Fruit fly (Drosophila melanogaster) whole organism, embryonic: ENCODE data around the gene Sap130.

Experiments used
- Abd-B ChIP-seq: fragments of 200-800 bp; sonication (Bioruptor generic); optimal IDR thresholded peaks from 2 replicates; lab custom pipeline; 2018; ENCODE audit warnings: missing biosample characterization, mild to moderate bottlenecking, missing genetic modification characterization, moderate library complexity
- CG1024 ChIP-seq: fragments of 200-800 bp; sonication (Bioruptor generic); IDR thresholded peaks from 2 replicates; pipeline ENCODE4 v1.3.6; 2022; ENCODE audit warnings: missing biosample characterization, missing genetic modification characterization
- CG10366 ChIP-seq: fragments of 200-800 bp; sonication (Bioruptor generic); IDR thresholded peaks from 2 replicates; pipeline ENCODE4 v1.3.6; 2022; ENCODE audit warnings: missing biosample characterization, missing genetic modification characterization
- CG14014 ChIP-seq: fragments of 200-800 bp; sonication (Bioruptor generic); IDR thresholded peaks from 2 replicates; pipeline ENCODE4 v1.3.6; 2022; ENCODE audit warnings: missing biosample characterization, missing genetic modification characterization
- CG1792 ChIP-seq: fragments of 200-800 bp; sonication (Bioruptor generic); optimal IDR thresholded peaks from 2 replicates; lab custom pipeline; 2016; ENCODE audit warnings: missing biosample characterization, missing genetic modification characterization
- CG32772 ChIP-seq: fragments of 200-800 bp; sonication (Bioruptor generic); IDR thresholded peaks from 2 replicates; pipeline ENCODE4 v1.3.6; 2022; ENCODE audit warnings: missing biosample characterization, missing genetic modification characterization
- CG33213 ChIP-seq: fragments of 200-800 bp; sonication (Bioruptor generic); optimal IDR thresholded peaks from 3 replicates; lab custom pipeline; 2016; ENCODE audit warnings: missing biosample characterization, missing genetic modification characterization
- CG34376 ChIP-seq: fragments of 200-800 bp; sonication (Bioruptor generic); optimal IDR thresholded peaks from 2 replicates; lab custom pipeline; 2018; ENCODE audit warnings: missing biosample characterization, mild to moderate bottlenecking, missing genetic modification characterization
- CG34422 ChIP-seq: fragments of 200-800 bp; sonication (Bioruptor generic); IDR thresholded peaks from 3 replicates; pipeline ENCODE4 v1.3.6; 2022; ENCODE audit warnings: missing biosample characterization, missing genetic modification characterization
- CG4424 ChIP-seq: fragments of 200-800 bp; sonication (Bioruptor generic); optimal IDR thresholded peaks from 3 replicates; lab custom pipeline; 2016; ENCODE audit warnings: missing biosample characterization, missing genetic modification characterization
- CG4617 ChIP-seq: fragments of 200-800 bp; sonication (Bioruptor generic); optimal IDR thresholded peaks from 3 replicates; lab custom pipeline; 2016; ENCODE audit warnings: missing biosample characterization, missing genetic modification characterization, borderline replicate concordance
- CG7271 ChIP-seq: fragments of 200-800 bp; sonication (Bioruptor generic); optimal IDR thresholded peaks from 2 replicates; lab custom pipeline; 2018; ENCODE audit warnings: missing biosample characterization, mild to moderate bottlenecking, missing genetic modification characterization, moderate library complexity
- CG9215 ChIP-seq: fragments of 200-800 bp; sonication (Bioruptor generic); IDR thresholded peaks from 2 replicates; pipeline ENCODE4 v1.3.6; 2022; ENCODE audit warnings: missing biosample characterization, missing genetic modification characterization
- CG9727 ChIP-seq: fragments of 200-800 bp; sonication (Bioruptor generic); optimal IDR thresholded peaks from 3 replicates; lab custom pipeline; 2017; ENCODE audit warnings: missing biosample characterization, mild to moderate bottlenecking, missing genetic modification characterization
- CG9797 ChIP-seq: fragments of 200-800 bp; sonication (Bioruptor generic); optimal IDR thresholded peaks from 3 replicates; lab custom pipeline; 2018; ENCODE audit warnings: missing biosample characterization, mild to moderate bottlenecking, missing genetic modification characterization
- CTCF ChIP-seq: fragments of 200-800 bp; sonication (Bioruptor generic); optimal IDR thresholded peaks from 2 replicates; lab custom pipeline; 2017; ENCODE audit warnings: missing biosample characterization, mild to moderate bottlenecking, missing genetic modification characterization, moderate library complexity
- D ChIP-seq, 2 experiments: fragments of 200-800 bp in 1 of 2; fragments of >200 bp in 1 of 2; sonication (Bioruptor generic) in 1 of 2; optimal IDR thresholded peaks; 2 replicates in 1 of 2; 3 replicates in 1 of 2; lab custom pipeline; 2017; ENCODE audit warnings: mild to moderate bottlenecking in 1 of 2, missing biosample characterization in 1 of 2, missing genetic modification characterization in 1 of 2, missing genetic modification reagents in 1 of 2
- Dip2 ChIP-seq: fragments of 200-800 bp; sonication (Bioruptor generic); IDR thresholded peaks from 2 replicates; pipeline ENCODE4 v1.3.6; 2022; ENCODE audit warnings: missing biosample characterization, missing genetic modification characterization
- Dref ChIP-seq: fragments of 200-800 bp; sonication (Bioruptor generic); IDR thresholded peaks from 2 replicates; pipeline ENCODE4 v1.3.6; 2022; ENCODE audit warnings: missing biosample characterization, missing genetic modification characterization
- Drgx ChIP-seq: fragments of 200-800 bp; sonication (Bioruptor generic); IDR thresholded peaks from 2 replicates; pipeline ENCODE4 v1.3.6; 2022; ENCODE audit warnings: missing biosample characterization, missing genetic modification characterization
- Fer1 ChIP-seq: fragments of 200-800 bp; sonication (Bioruptor generic); optimal IDR thresholded peaks from 2 replicates; lab custom pipeline; 2017; ENCODE audit warnings: missing biosample characterization, mild to moderate bottlenecking, missing genetic modification characterization
- HLHmδ ChIP-seq: fragments of 200-800 bp; sonication (Bioruptor generic); optimal IDR thresholded peaks from 2 replicates; lab custom pipeline; 2018; ENCODE audit warnings: missing biosample characterization, mild to moderate bottlenecking, missing genetic modification characterization, moderate library complexity
- Hr3 ChIP-seq: fragments of 200-800 bp; sonication (Bioruptor generic); optimal IDR thresholded peaks from 3 replicates; lab custom pipeline; 2016; ENCODE audit warnings: missing biosample characterization, missing genetic modification characterization
- Lhr ChIP-seq: fragments of 200-800 bp; sonication (Bioruptor generic); optimal IDR thresholded peaks from 3 replicates; lab custom pipeline; 2017; ENCODE audit warnings: mild to moderate bottlenecking, missing biosample characterization, missing genetic modification reagents, missing genetic modification characterization
- MBD-R2 ChIP-seq: fragments of 200-800 bp; sonication (Bioruptor generic); IDR thresholded peaks from 2 replicates; pipeline ENCODE4 v1.3.6; 2022; ENCODE audit warnings: missing biosample characterization, missing genetic modification characterization
- Meics ChIP-seq: fragments of 200-800 bp; sonication (Bioruptor generic); optimal IDR thresholded peaks from 2 replicates; lab custom pipeline; 2017; ENCODE audit warnings: missing biosample characterization, mild to moderate bottlenecking, missing genetic modification characterization
- Optix ChIP-seq: fragments of 200-800 bp; sonication (Bioruptor generic); IDR thresholded peaks from 3 replicates; pipeline ENCODE4 v1.3.6; 2022; ENCODE audit warnings: missing biosample characterization, missing genetic modification characterization
- Poxn ChIP-seq: fragments of 200-800 bp; sonication (Bioruptor generic); IDR thresholded peaks from 2 replicates; pipeline ENCODE4 v1.3.6; 2022; ENCODE audit warnings: missing biosample characterization, missing genetic modification characterization
- Side ChIP-seq: fragments of 200-800 bp; sonication (Bioruptor generic); optimal IDR thresholded peaks from 2 replicates; lab custom pipeline; 2016; ENCODE audit warnings: missing biosample characterization, missing genetic modification characterization
- Sox100B ChIP-seq: fragments of 200-800 bp; sonication (Bioruptor generic); optimal IDR thresholded peaks from 3 replicates; lab custom pipeline; 2018; ENCODE audit warnings: missing biosample characterization, mild to moderate bottlenecking, missing genetic modification characterization
- Xrp1 ChIP-seq: fragments of 200-800 bp; sonication (Bioruptor generic); IDR thresholded peaks from 2 replicates; pipeline ENCODE4 v1.3.6; 2022; ENCODE audit warnings: missing biosample characterization, missing genetic modification characterization
- YL-1 ChIP-seq: fragments of 200-800 bp; sonication (Bioruptor generic); optimal IDR thresholded peaks from 3 replicates; lab custom pipeline; 2017; ENCODE audit warnings: missing biosample characterization, mild to moderate bottlenecking, missing genetic modification characterization
- abd-A ChIP-seq: fragments of 200-800 bp; sonication (Bioruptor generic); optimal IDR thresholded peaks from 3 replicates; lab custom pipeline; 2019; ENCODE audit warnings: missing biosample characterization, mild to moderate bottlenecking, missing genetic modification characterization, moderate library complexity
- bcd ChIP-seq: fragments of 200-800 bp; sonication (Bioruptor generic); optimal IDR thresholded peaks from 2 replicates; lab custom pipeline; 2017; ENCODE audit warnings: missing biosample characterization, mild to moderate bottlenecking, missing genetic modification characterization
- bowl ChIP-seq: fragments of 200-800 bp; sonication (Bioruptor generic); IDR thresholded peaks from 2 replicates; pipeline ENCODE4 v1.3.6; 2022; ENCODE audit warnings: missing biosample characterization, missing genetic modification characterization
- cad ChIP-seq: fragments of >200 bp; optimal IDR thresholded peaks from 2 replicates; lab custom pipeline; 2017; ENCODE audit warnings: missing biosample characterization, missing genetic modification characterization
- croc ChIP-seq: fragments of 200-800 bp; sonication (Bioruptor generic); conservative IDR thresholded peaks from 3 replicates; pipeline ENCODE4 v1.3.6; 2022; ENCODE audit warnings: missing biosample characterization, missing genetic modification characterization
- danr ChIP-seq: fragments of 200-800 bp; sonication (Bioruptor generic); IDR thresholded peaks from 2 replicates; pipeline ENCODE4 v1.3.6; 2022; ENCODE audit warnings: missing biosample characterization, missing genetic modification characterization
- dysf ChIP-seq: fragments of 200-800 bp; sonication (Bioruptor generic); IDR thresholded peaks from 3 replicates; pipeline ENCODE4 v1.3.6; 2022; ENCODE audit warnings: missing biosample characterization, missing genetic modification characterization
- fd3F ChIP-seq: fragments of 200-800 bp; sonication (Bioruptor generic); optimal IDR thresholded peaks from 2 replicates; lab custom pipeline; 2018; ENCODE audit warnings: missing biosample characterization, mild to moderate bottlenecking, missing genetic modification characterization, moderate library complexity
- kah ChIP-seq: fragments of 200-800 bp; sonication (Bioruptor generic); optimal IDR thresholded peaks from 2 replicates; lab custom pipeline; 2018; ENCODE audit warnings: missing biosample characterization, mild to moderate bottlenecking, missing genetic modification characterization
- kay ChIP-seq: fragments of 200-800 bp; sonication (Bioruptor generic); optimal IDR thresholded peaks from 2 replicates; lab custom pipeline; 2016; ENCODE audit warnings: missing biosample characterization, missing genetic modification characterization
- nerfin-2 ChIP-seq: fragments of 200-800 bp; sonication (Bioruptor generic); IDR thresholded peaks from 2 replicates; pipeline ENCODE4 v1.3.6; 2022; ENCODE audit warnings: missing biosample characterization, missing genetic modification characterization; ENCODE audit not compliant: partially characterized antibody
- nmo ChIP-seq: fragments of 200-800 bp; sonication (Bioruptor generic); optimal IDR thresholded peaks from 2 replicates; lab custom pipeline; 2018; ENCODE audit warnings: missing biosample characterization, mild to moderate bottlenecking, missing genetic modification characterization, moderate library complexity
- pb ChIP-seq: fragments of 200-800 bp; sonication (Bioruptor generic); optimal IDR thresholded peaks from 3 replicates; lab custom pipeline; 2016; ENCODE audit warnings: missing biosample characterization, missing genetic modification characterization
- pita ChIP-seq: fragments of 200-800 bp; sonication (Bioruptor generic); optimal IDR thresholded peaks from 2 replicates; lab custom pipeline; 2017; ENCODE audit warnings: missing biosample characterization, mild to moderate bottlenecking, missing genetic modification characterization
- ro ChIP-seq: fragments of 200-800 bp; sonication (Bioruptor generic); IDR thresholded peaks from 2 replicates; pipeline ENCODE4 v1.3.6; 2022; ENCODE audit warnings: missing biosample characterization, missing genetic modification characterization
- slbo ChIP-seq: fragments of 200-800 bp; sonication (Bioruptor generic); IDR thresholded peaks from 2 replicates; pipeline ENCODE4 v1.3.6; 2022; ENCODE audit warnings: missing biosample characterization, missing genetic modification characterization
- slp2 ChIP-seq: fragments of 200-800 bp; sonication (Bioruptor generic); optimal IDR thresholded peaks from 2 replicates; lab custom pipeline; 2016; ENCODE audit warnings: missing biosample characterization, missing genetic modification characterization
- ssp ChIP-seq: fragments of 200-800 bp; sonication (Bioruptor generic); IDR thresholded peaks from 2 replicates; pipeline ENCODE4 v1.3.6; 2022; ENCODE audit warnings: missing biosample characterization, missing genetic modification characterization
- stc ChIP-seq: fragments of 200-800 bp; sonication (Bioruptor generic); IDR thresholded peaks from 2 replicates; pipeline ENCODE4 v1.3.6; 2022; ENCODE audit warnings: missing biosample characterization, missing genetic modification characterization
- stwl ChIP-seq: fragments of 200-800 bp; sonication (Bioruptor generic); optimal IDR thresholded peaks from 3 replicates; lab custom pipeline; 2018; ENCODE audit warnings: missing biosample characterization, mild to moderate bottlenecking, missing genetic modification characterization, moderate library complexity
- tx ChIP-seq: fragments of 200-800 bp; sonication (Bioruptor generic); optimal IDR thresholded peaks from 2 replicates; lab custom pipeline; 2016; ENCODE audit warnings: missing biosample characterization, missing genetic modification characterization

Sap130 gene

DNA sequence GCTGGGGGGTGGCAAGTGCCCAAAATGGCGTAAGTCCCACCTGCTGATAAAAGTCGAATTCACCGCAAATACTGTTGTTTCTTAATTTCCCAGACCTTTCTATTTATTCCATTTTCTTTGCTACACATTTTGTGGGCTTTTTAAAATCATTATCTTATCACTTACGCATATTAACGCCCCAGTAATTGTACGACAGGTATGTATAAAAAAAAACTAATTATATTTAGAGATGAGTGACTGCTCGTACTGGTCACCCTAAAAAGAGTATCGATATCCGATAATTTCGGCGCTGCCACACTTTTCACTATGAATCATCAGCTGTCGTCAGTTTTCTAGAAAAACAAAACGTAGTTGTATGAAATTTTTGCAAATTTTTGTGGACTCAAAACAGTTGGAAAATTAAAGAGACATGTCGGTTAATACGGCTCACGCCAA is 44.2 kb downstream of the Sap130 start, which contains the start of the genes CG10948 and Wbp2 (continued):
- TF ChIP-seq CG33213 (peak; percentile 31), CG4617 (GFP tag; lab: Kevin White, UChicago) (peak; percentile 90), D (optimal IDR thresholded peaks at IDR 0.05; lab: Kevin White, UChicago) (no peak), D (GFP tag; optimal IDR thresholded peaks at IDR 0.05; lab: Kevin White, UChicago) (no peak), CG9727 (GFP tag; lab: Kevin White, UChicago) (no peak), MBD-R2 (peak; percentile 66), CG1024 (GFP tag; lab: Robert Waterston, UW) (no peak), Dip2 (GFP tag; lab: Robert Waterston, UW) (no peak), Hr3 (GFP tag; lab: Kevin White, UChicago) (no peak), slp2 (no peak), YL-1 (peak; percentile 99), cad (GFP tag; lab: Kevin White, UChicago) (no peak), pita (GFP tag; lab: Kevin White, UChicago) (no peak), Optix (GFP tag; lab: Robert Waterston, UW) (no peak), CG1792 (no peak), fd3F (GFP tag; lab: Kevin White, UChicago) (no peak), CG34376 (GFP tag; lab: Kevin White, UChicago) (peak; percentile 25), ro (no peak), Drgx (GFP tag; lab: Robert Waterston, UW) (no peak), CG9215 (GFP tag; lab: Robert Waterston, UW) (no peak), Poxn (GFP tag; lab: Robert Waterston, UW) (no peak), CG7271 (tag; lab: Kevin White, UChicago) (no peak), bcd (no peak), danr (GFP tag; lab: Robert Waterston, UW) (no peak), CG34422 (peak; percentile 49; the same call in 1 of the 3 replicates), croc (GFP tag; lab: Robert Waterston, UW) (no peak), CG10366 (GFP tag; lab: Robert Waterston, UW) (no peak), CG14014 (GFP tag; lab: Robert Waterston, UW) (no peak), Side (no peak), slbo (GFP tag; lab: Robert Waterston, UW) (no peak), HLHmδ (GFP tag; lab: Kevin White, UChicago) (no peak), kay (GFP tag; lab: Kevin White, UChicago) (peak; percentile 100), CG32772 (GFP tag; lab: Robert Waterston, UW) (no peak), Lhr (no peak), ssp (GFP tag; lab: Robert Waterston, UW) (no peak), Xrp1 (no peak), Sox100B (GFP tag; lab: Kevin White, UChicago) (no peak), Abd-B (GFP tag; lab: Kevin White, UChicago) (no peak), nerfin-2 (GFP tag; lab: Robert Waterston, UW) (no peak; the same call in 1 of the 2 replicates), Dref (GFP tag; lab: Robert Waterston, UW) (peak; percentile 87), kah (GFP tag; lab: Kevin White, UChicago) (peak; percentile 88), CG4424 (GFP tag; lab: Kevin White, UChicago) (no peak), dysf (GFP tag; lab: Robert Waterston, UW) (no peak), stwl (tag; lab: Kevin White, UChicago) (peak; percentile 97), Meics (GFP tag; lab: Kevin White, UChicago) (no peak), stc (GFP tag; lab: Robert Waterston, UW) (no peak), CTCF (peak; percentile 24), abd-A (tag; lab: Kevin White, UChicago) (peak; percentile 98), CG9797 (GFP tag; lab: Kevin White, UChicago) (peak; percentile 24), pb (no peak), Fer1 (GFP tag; lab: Kevin White, UChicago) (peak; percentile 7), tx (GFP tag; lab: Kevin White, UChicago) (no peak), nmo (GFP tag; lab: Kevin White, UChicago) (no peak), bowl (GFP tag; lab: Robert Waterston, UW) (no peak)
